Fruit fly (Drosophila melanogaster) whole organism, embryonic: ENCODE results near the gene CG3032.

Experiments
- ATbp ChIP-seq: fragments of 200-800 bp; sonication (Bioruptor generic); optimal IDR thresholded peaks from 2 replicates; lab custom pipeline; 2017; ENCODE audit warnings: missing biosample characterization, mild to moderate bottlenecking, missing genetic modification characterization, missing genetic modification reagents
- Abd-B ChIP-seq: fragments of 200-800 bp; sonication (Bioruptor generic); optimal IDR thresholded peaks from 2 replicates; lab custom pipeline; 2018; ENCODE audit warnings: missing biosample characterization, mild to moderate bottlenecking, missing genetic modification characterization, moderate library complexity
- Blimp-1 ChIP-seq: fragments of 200-800 bp; sonication (Bioruptor generic); optimal IDR thresholded peaks from 3 replicates; lab custom pipeline; 2018; ENCODE audit warnings: missing biosample characterization, missing genetic modification characterization, mild to moderate bottlenecking, moderate library complexity, missing genetic modification reagents
- CG10959 ChIP-seq: fragments of 200-800 bp; sonication (Bioruptor generic); IDR thresholded peaks from 2 replicates; pipeline ENCODE4 v1.3.6; 2022; ENCODE audit warnings: missing biosample characterization, missing genetic modification characterization
- CG11504 ChIP-seq: fragments of 200-800 bp; sonication (Bioruptor generic); optimal IDR thresholded peaks from 3 replicates; lab custom pipeline; 2019; ENCODE audit warnings: missing biosample characterization, mild to moderate bottlenecking, missing genetic modification characterization, moderate library complexity
- CG11723 ChIP-seq: fragments of 200-800 bp; sonication (Bioruptor generic); optimal IDR thresholded peaks from 2 replicates; lab custom pipeline; 2017; ENCODE audit warnings: missing biosample characterization, mild to moderate bottlenecking, missing genetic modification characterization
- CG12391 ChIP-seq: fragments of 200-800 bp; sonication (Bioruptor generic); optimal IDR thresholded peaks from 3 replicates; lab custom pipeline; 2018; ENCODE audit warnings: missing biosample characterization, mild to moderate bottlenecking, missing genetic modification characterization, moderate library complexity
- CG13624 ChIP-seq: fragments of 200-800 bp; sonication (Bioruptor generic); optimal IDR thresholded peaks from 2 replicates; lab custom pipeline; 2016; ENCODE audit warnings: missing biosample characterization, missing genetic modification characterization
- CG13894 ChIP-seq: fragments of 200-800 bp; sonication (Bioruptor generic); optimal IDR thresholded peaks from 3 replicates; lab custom pipeline; 2018; ENCODE audit warnings: missing biosample characterization, mild to moderate bottlenecking, missing genetic modification characterization, moderate library complexity
- CG14710 ChIP-seq: fragments of 200-800 bp; sonication (Bioruptor generic); optimal IDR thresholded peaks from 3 replicates; lab custom pipeline; 2019; ENCODE audit warnings: missing biosample characterization, mild to moderate bottlenecking, missing genetic modification characterization, moderate library complexity
- CG15601 ChIP-seq: fragments of 200-800 bp; sonication (Bioruptor generic); optimal IDR thresholded peaks from 3 replicates; lab custom pipeline; 2019; ENCODE audit warnings: missing biosample characterization, mild to moderate bottlenecking, missing genetic modification characterization, moderate library complexity
- CG16779 ChIP-seq: fragments of 200-800 bp; sonication (Bioruptor generic); IDR thresholded peaks from 2 replicates; pipeline ENCODE4 v1.3.6; 2022; ENCODE audit warnings: missing biosample characterization, missing genetic modification characterization
- CG16863 ChIP-seq: fragments of 200-800 bp; sonication (Bioruptor generic); optimal IDR thresholded peaks from 3 replicates; lab custom pipeline; 2016; ENCODE audit warnings: missing biosample characterization, missing genetic modification characterization
- CG2116 ChIP-seq: fragments of 200-800 bp; sonication (Bioruptor generic); optimal IDR thresholded peaks from 3 replicates; lab custom pipeline; 2018; ENCODE audit warnings: missing biosample characterization, mild to moderate bottlenecking, missing genetic modification characterization
- CG30020 ChIP-seq: fragments of 200-800 bp; optimal IDR thresholded peaks from 2 replicates; lab custom pipeline; 2019; ENCODE audit warnings: missing biosample characterization, mild to moderate bottlenecking, missing genetic modification characterization, moderate library complexity
- CG30403 ChIP-seq: fragments of 200-800 bp; sonication (Bioruptor generic); optimal IDR thresholded peaks from 3 replicates; lab custom pipeline; 2016; ENCODE audit warnings: missing biosample characterization, missing genetic modification characterization
- CG30431 ChIP-seq: fragments of 200-800 bp; sonication (Bioruptor generic); optimal IDR thresholded peaks from 2 replicates; lab custom pipeline; 2017; ENCODE audit warnings: missing biosample characterization, missing genetic modification characterization
- CG33557 ChIP-seq: fragments of 200-800 bp; sonication (Bioruptor generic); optimal IDR thresholded peaks from 2 replicates; lab custom pipeline; 2019; ENCODE audit warnings: missing biosample characterization, mild to moderate bottlenecking, missing genetic modification characterization, moderate library complexity
- CG4328 ChIP-seq: fragments of 200-800 bp; sonication (Bioruptor generic); optimal IDR thresholded peaks from 3 replicates; lab custom pipeline; 2017; ENCODE audit warnings: missing biosample characterization, missing genetic modification reagents, missing genetic modification characterization
- CG4854 ChIP-seq: fragments of 200-800 bp; sonication (Bioruptor generic); optimal IDR thresholded peaks from 2 replicates; lab custom pipeline; 2016; ENCODE audit warnings: missing biosample characterization, missing genetic modification characterization, inconsistent platforms
- CG5953 ChIP-seq: fragments of 200-800 bp; sonication (Bioruptor generic); IDR thresholded peaks from 2 replicates; pipeline ENCODE4 v1.3.6; 2022; ENCODE audit warnings: missing biosample characterization, missing genetic modification characterization
- CG6254 ChIP-seq: fragments of 200-800 bp; sonication (Bioruptor generic); optimal IDR thresholded peaks from 3 replicates; lab custom pipeline; 2017; ENCODE audit warnings: mild to moderate bottlenecking, missing biosample characterization, missing genetic modification reagents, missing genetic modification characterization
- CG6813 ChIP-seq: fragments of 200-800 bp; sonication (Bioruptor generic); optimal IDR thresholded peaks from 2 replicates; lab custom pipeline; 2017; ENCODE audit warnings: missing biosample characterization, missing genetic modification characterization, mild to moderate bottlenecking, moderate library complexity, missing genetic modification reagents
- CG7839 ChIP-seq: fragments of 200-800 bp; sonication (Bioruptor generic); optimal IDR thresholded peaks from 3 replicates; lab custom pipeline; 2018; ENCODE audit warnings: missing biosample characterization, mild to moderate bottlenecking, missing genetic modification characterization, moderate library complexity
- CG7987 ChIP-seq: fragments of 200-800 bp; sonication (Bioruptor generic); optimal IDR thresholded peaks from 2 replicates; lab custom pipeline; 2018; ENCODE audit warnings: missing biosample characterization, mild to moderate bottlenecking, missing genetic modification characterization, moderate library complexity
- CG8388 ChIP-seq: fragments of 200-800 bp; sonication (Bioruptor generic); optimal IDR thresholded peaks from 2 replicates; lab custom pipeline; 2019; ENCODE audit warnings: missing biosample characterization, mild to moderate bottlenecking, missing genetic modification characterization, moderate library complexity
- CG9609 ChIP-seq: fragments of 200-800 bp; sonication (Bioruptor generic); optimal IDR thresholded peaks from 3 replicates; lab custom pipeline; 2016; ENCODE audit warnings: missing biosample characterization, missing genetic modification characterization
- Dip3 ChIP-seq: fragments of 200-800 bp; sonication (Bioruptor generic); optimal IDR thresholded peaks from 3 replicates; lab custom pipeline; 2016; ENCODE audit warnings: missing biosample characterization, missing genetic modification characterization
- Fer3 ChIP-seq: fragments of 200-800 bp; sonication (Bioruptor generic); optimal IDR thresholded peaks from 2 replicates; lab custom pipeline; 2018; ENCODE audit warnings: missing biosample characterization, mild to moderate bottlenecking, missing genetic modification characterization, moderate library complexity
- HLH4C ChIP-seq: fragments of 200-800 bp; sonication (Bioruptor generic); IDR thresholded peaks from 3 replicates; pipeline ENCODE4 v1.3.6; 2022; ENCODE audit warnings: missing biosample characterization, missing genetic modification characterization; ENCODE audit not compliant: partially characterized antibody
- HLHmδ ChIP-seq: fragments of 200-800 bp; sonication (Bioruptor generic); optimal IDR thresholded peaks from 2 replicates; lab custom pipeline; 2018; ENCODE audit warnings: missing biosample characterization, mild to moderate bottlenecking, missing genetic modification characterization, moderate library complexity
- Hand ChIP-seq: fragments of 200-800 bp; sonication (Bioruptor generic); optimal IDR thresholded peaks from 2 replicates; lab custom pipeline; 2017; ENCODE audit warnings: mild to moderate bottlenecking, missing biosample characterization, missing genetic modification reagents, missing genetic modification characterization
- Hr51 ChIP-seq, 2 experiments: fragments of 200-800 bp; sonication (Bioruptor generic); optimal IDR thresholded peaks; 2 replicates in 1 of 2; 3 replicates in 1 of 2; lab custom pipeline; 2016 to 2018; ENCODE audit warnings: missing biosample characterization in 2 of 2, missing genetic modification characterization in 2 of 2, mild to moderate bottlenecking in 1 of 2, moderate library complexity in 1 of 2
- PHDP ChIP-seq: fragments of 200-800 bp; sonication (Bioruptor generic); optimal IDR thresholded peaks from 3 replicates; lab custom pipeline; 2018; ENCODE audit warnings: missing biosample characterization, mild to moderate bottlenecking, missing genetic modification characterization, moderate library complexity
- Poxn ChIP-seq: fragments of 200-800 bp; sonication (Bioruptor generic); IDR thresholded peaks from 2 replicates; pipeline ENCODE4 v1.3.6; 2022; ENCODE audit warnings: missing biosample characterization, missing genetic modification characterization
- Sox100B ChIP-seq: fragments of 200-800 bp; sonication (Bioruptor generic); optimal IDR thresholded peaks from 3 replicates; lab custom pipeline; 2018; ENCODE audit warnings: missing biosample characterization, mild to moderate bottlenecking, missing genetic modification characterization
- Sry-β ChIP-seq: fragments of 200-800 bp; sonication (Bioruptor generic); optimal IDR thresholded peaks from 2 replicates; lab custom pipeline; 2018; ENCODE audit warnings: missing biosample characterization, mild to moderate bottlenecking, missing genetic modification characterization, moderate library complexity
- Vsx1 ChIP-seq: fragments of 200-800 bp; sonication (Bioruptor generic); optimal IDR thresholded peaks from 2 replicates; lab custom pipeline; 2017; ENCODE audit warnings: missing biosample characterization, mild to moderate bottlenecking, missing genetic modification characterization, missing genetic modification reagents
- cas ChIP-seq: fragments of 200-800 bp; sonication (Bioruptor generic); IDR thresholded peaks from 2 replicates; pipeline ENCODE4 v1.3.6; 2022; ENCODE audit warnings: missing biosample characterization, missing genetic modification characterization
- ci ChIP-seq: fragments of 200-800 bp; sonication (Bioruptor generic); IDR thresholded peaks from 3 replicates; pipeline ENCODE4 v1.3.6; 2022; ENCODE audit warnings: missing biosample characterization, missing genetic modification characterization
- dmrt99B ChIP-seq: fragments of 200-800 bp; sonication (Bioruptor generic); optimal IDR thresholded peaks from 2 replicates; lab custom pipeline; 2018; ENCODE audit warnings: missing biosample characterization, mild to moderate bottlenecking, missing genetic modification characterization, moderate library complexity
- gcm2 ChIP-seq: fragments of 200-800 bp; sonication (Bioruptor generic); optimal IDR thresholded peaks from 2 replicates; lab custom pipeline; 2016; ENCODE audit warnings: missing biosample characterization, missing genetic modification characterization
- grau ChIP-seq: fragments of 200-800 bp; optimal IDR thresholded peaks from 3 replicates; lab custom pipeline; 2019; ENCODE audit warnings: missing biosample characterization, mild to moderate bottlenecking, missing genetic modification characterization, moderate library complexity
- nom ChIP-seq: fragments of 200-800 bp; sonication (Bioruptor generic); optimal IDR thresholded peaks from 2 replicates; lab custom pipeline; 2017; ENCODE audit warnings: missing biosample characterization, missing genetic modification characterization, mild to moderate bottlenecking, moderate library complexity, missing genetic modification reagents
- row ChIP-seq: fragments of 200-800 bp; sonication (Bioruptor generic); IDR thresholded peaks from 3 replicates; pipeline ENCODE4 v1.3.6; 2022; ENCODE audit warnings: missing biosample characterization, missing genetic modification characterization
- tna ChIP-seq: fragments of 200-800 bp; sonication (Bioruptor generic); IDR thresholded peaks from 2 replicates; pipeline ENCODE4 v1.3.6; 2022; ENCODE audit warnings: missing biosample characterization, missing genetic modification characterization; ENCODE audit not compliant: partially characterized antibody
- zen ChIP-seq: fragments of 200-800 bp; sonication (Bioruptor generic); optimal IDR thresholded peaks from 3 replicates; lab custom pipeline; 2018; ENCODE audit warnings: missing biosample characterization, mild to moderate bottlenecking, missing genetic modification characterization, moderate library complexity

CG3032 gene

DNA sequence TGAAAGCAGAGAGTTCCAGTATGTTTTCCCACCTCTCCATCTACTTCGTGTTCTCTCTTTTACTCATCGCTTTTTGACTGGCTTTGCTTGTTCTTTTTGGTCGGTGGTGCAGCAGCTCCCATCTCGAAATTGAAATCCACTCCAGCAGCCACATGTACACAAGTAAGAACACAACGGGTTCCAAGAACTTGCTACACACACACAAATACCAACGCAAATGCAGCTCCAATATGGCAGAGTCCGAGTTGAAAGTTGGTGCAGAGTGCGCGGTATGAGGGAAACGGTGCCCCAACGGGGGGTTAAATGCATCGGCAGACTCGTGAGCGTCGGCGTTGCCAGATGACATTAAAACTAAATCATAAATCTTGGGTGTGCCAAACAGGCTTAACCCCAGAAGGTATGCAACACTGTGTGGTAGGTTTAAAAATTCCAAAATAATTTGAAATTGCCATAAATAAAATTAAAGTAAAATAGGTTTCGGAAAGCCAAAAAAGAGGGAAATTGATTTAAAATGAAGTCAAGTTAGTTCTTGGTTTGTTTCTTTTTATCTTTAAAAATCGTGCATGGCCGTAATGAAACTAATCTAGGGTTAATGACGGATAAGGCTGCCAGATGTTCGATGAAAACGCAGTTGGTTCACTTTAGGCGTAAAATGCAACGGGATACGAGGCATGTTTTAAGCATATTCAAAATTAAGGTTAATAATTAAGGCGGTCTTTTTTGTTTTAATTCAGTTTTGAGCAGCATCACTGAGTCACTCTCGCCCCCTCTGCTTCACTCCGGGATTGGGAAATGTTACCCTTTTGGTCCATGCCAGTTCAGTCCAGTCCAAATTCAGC is 15.8 kb downstream of the CG3032 start (continued):
- peak; percentile 33 for TF ChIP-seq CG6254 (GFP tag; lab: Kevin White, UChicago)
- TF ChIP-seq CG9609 (GFP tag; lab: Kevin White, UChicago), result no peak
- peak; percentile 55; the same call in 1 of the 2 replicates for TF ChIP-seq CG10959 (GFP tag; lab: Robert Waterston, UW)
- TF ChIP-seq Hand (GFP tag; lab: Kevin White, UChicago), result no peak
- no peak for TF ChIP-seq CG30020 (tag; lab: Kevin White, UChicago)
- peak; percentile 54 for TF ChIP-seq CG12391 (tag; lab: Kevin White, UChicago)
- TF ChIP-seq Vsx1 (GFP tag; lab: Kevin White, UChicago), result no peak
- peak; percentile 21 for TF ChIP-seq Fer3 (tag; lab: Kevin White, UChicago)
- TF ChIP-seq Sry-β, result peak; percentile 30
- no peak for TF ChIP-seq CG7987 (GFP tag; lab: Kevin White, UChicago)
- peak; percentile 23; the same call in 1 of the 3 replicates for TF ChIP-seq ci
- TF ChIP-seq Dip3, result no peak
- no peak for TF ChIP-seq tna (GFP tag; lab: Robert Waterston, UW)
- TF ChIP-seq CG30431 (GFP tag; lab: Kevin White, UChicago), result peak; percentile 6
- TF ChIP-seq row (GFP tag; lab: Robert Waterston, UW), result peak; percentile 40; the same call in 2 of the 3 replicates
- peak; percentile 50 for TF ChIP-seq Sox100B (GFP tag; lab: Kevin White, UChicago)
- peak; percentile 33 for TF ChIP-seq CG11504
- peak; percentile 6 for TF ChIP-seq ATbp (GFP tag; lab: Kevin White, UChicago)
- TF ChIP-seq cas (GFP tag; lab: Robert Waterston, UW), result no peak
- peak; percentile 31 for TF ChIP-seq CG16863 (GFP tag; lab: Kevin White, UChicago)
- TF ChIP-seq CG11723, result no peak
- TF ChIP-seq grau (tag; lab: Kevin White, UChicago), result peak; percentile 10
- TF ChIP-seq CG14710 (tag; lab: Kevin White, UChicago), result peak; percentile 40
- peak; percentile 13 for TF ChIP-seq CG2116 (GFP tag; lab: Kevin White, UChicago)
- no peak for TF ChIP-seq CG5953 (GFP tag; lab: Robert Waterston, UW)
- no peak for TF ChIP-seq CG4328
- peak; percentile 38 for TF ChIP-seq CG33557 (GFP tag; lab: Kevin White, UChicago)
- peak; percentile 36 for TF ChIP-seq CG30403 (GFP tag; lab: Kevin White, UChicago)
- TF ChIP-seq zen (tag; lab: Kevin White, UChicago), result peak; percentile 58
- no peak for TF ChIP-seq CG16779 (GFP tag; lab: Robert Waterston, UW)
- TF ChIP-seq Hr51 (GFP tag; optimal IDR thresholded peaks at IDR 0.05; lab: Kevin White, UChicago), result peak in 1 of 2 experiments; percentile 21
- TF ChIP-seq HLH4C (GFP tag; lab: Robert Waterston, UW), result no peak
- no peak for TF ChIP-seq gcm2
- no peak for TF ChIP-seq Blimp-1 (GFP tag; lab: Kevin White, UChicago)
- TF ChIP-seq CG13624 (GFP tag; lab: Kevin White, UChicago), result no peak
- peak; percentile 14 for TF ChIP-seq CG8388 (GFP tag; lab: Kevin White, UChicago)
- peak; percentile 2 for TF ChIP-seq PHDP
- no peak for TF ChIP-seq CG6813
- no peak for TF ChIP-seq CG4854 (GFP tag; lab: Kevin White, UChicago)
- TF ChIP-seq nom (GFP tag; lab: Kevin White, UChicago), result peak; percentile 1
- no peak for TF ChIP-seq Poxn (GFP tag; lab: Robert Waterston, UW)
- peak; percentile 50 for TF ChIP-seq dmrt99B
- TF ChIP-seq CG13894 (tag; lab: Kevin White, UChicago), result no peak
- peak; percentile 55 for TF ChIP-seq CG15601 (tag; lab: Kevin White, UChicago)
- TF ChIP-seq Abd-B (GFP tag; lab: Kevin White, UChicago), result peak; percentile 35
- no peak for TF ChIP-seq HLHmδ
- TF ChIP-seq CG7839 (tag; lab: Kevin White, UChicago), result peak; percentile 10
